Worm (Caenorhabditis elegans) whole organism, late embryonic: Measurements from ENCODE around the gene rps-13.

Experiments used
- ahr-1 ChIP-seq: sonication (generic microtip); optimal IDR thresholded peaks from 2 replicates; lab custom pipeline; 2016; ENCODE audit warnings: missing genetic modification characterization, missing compliant biosample characterization
- ama-1 ChIP-seq: fragments of 150-350 bp; optimal IDR thresholded peaks from 2 replicates; lab custom pipeline; 2014
- ceh-31 ChIP-seq: sonication (generic microtip); optimal IDR thresholded peaks from 2 replicates; lab custom pipeline; 2016; ENCODE audit warnings: missing genetic modification characterization, missing compliant biosample characterization
- ceh-48 ChIP-seq: sonication (generic microtip); optimal IDR thresholded peaks from 2 replicates; lab custom pipeline; 2016; ENCODE audit warnings: missing genetic modification characterization, inconsistent platforms, missing compliant biosample characterization
- ceh-9 ChIP-seq: sonication (generic microtip); optimal IDR thresholded peaks from 2 replicates; lab custom pipeline; 2016; ENCODE audit warnings: mild to moderate bottlenecking, missing genetic modification characterization, inconsistent platforms, missing compliant biosample characterization
- dmd-4 ChIP-seq: sonication (generic microtip); optimal IDR thresholded peaks from 2 replicates; lab custom pipeline; 2016; ENCODE audit warnings: borderline replicate concordance, missing genetic modification characterization, missing compliant biosample characterization
- elt-4 ChIP-seq: sonication (generic microtip); optimal IDR thresholded peaks from 2 replicates; lab custom pipeline; 2016; ENCODE audit warnings: missing genetic modification characterization, missing compliant biosample characterization
- hlh-15 ChIP-seq: sonication (generic microtip); optimal IDR thresholded peaks from 2 replicates; lab custom pipeline; 2016; ENCODE audit warnings: missing genetic modification characterization, missing compliant biosample characterization
- lin-11 ChIP-seq: fragments of 200-800 bp; sonication (Bioruptor generic); optimal IDR thresholded peaks from 2 replicates; lab custom pipeline; 2018; ENCODE audit warnings: mild to moderate bottlenecking, missing genetic modification characterization, missing compliant biosample characterization
- pha-2 ChIP-seq: sonication (generic microtip); optimal IDR thresholded peaks from 2 replicates; lab custom pipeline; 2017; ENCODE audit warnings: mild to moderate bottlenecking, missing genetic modification characterization, missing compliant biosample characterization
- pros-1 ChIP-seq: fragments of 150-350 bp; optimal IDR thresholded peaks from 2 replicates; lab custom pipeline; 2014; ENCODE audit warnings: missing biosample characterization, missing genetic modification reagents, missing genetic modification characterization
- syd-9 ChIP-seq: sonication (generic microtip); optimal IDR thresholded peaks from 2 replicates; lab custom pipeline; 2016; ENCODE audit warnings: mild to moderate bottlenecking, missing genetic modification characterization, moderate library complexity, missing compliant biosample characterization
- ztf-16 ChIP-seq: sonication (generic microtip); optimal IDR thresholded peaks from 2 replicates; lab custom pipeline; 2017; ENCODE audit warnings: missing genetic modification characterization, missing compliant biosample characterization

ce11 chrIII:6399424-6399823, 24.6 kb upstream of the rps-13 start:
- TF ChIP-seq ama-1 (no peak), elt-4 (tag; lab: Kevin White, UChicago) (no peak), lin-11 (no peak), ceh-9 (tag; lab: Kevin White, UChicago) (no peak), ceh-48 (tag; lab: Kevin White, UChicago) (no peak), ztf-16 (tag; lab: Kevin White, UChicago) (no peak), pha-2 (no peak), hlh-15 (tag; lab: Kevin White, UChicago) (no peak), dmd-4 (no peak), ceh-31 (tag; lab: Kevin White, UChicago) (no peak), pros-1 (tag; lab: Kevin White, UChicago) (no peak), syd-9 (tag; lab: Kevin White, UChicago) (no peak), ahr-1 (tag; lab: Kevin White, UChicago) (no peak)
